Worm (Caenorhabditis elegans) whole organism, late embryonic: Measurements from ENCODE around the gene Y51A2D.1.

Experiments
- F13H6.1 ChIP-seq: sonication (generic microtip); optimal IDR thresholded peaks from 2 replicates; lab custom pipeline; 2016; ENCODE audit warnings: missing genetic modification characterization, missing compliant biosample characterization
- K09A11.1 ChIP-seq: sonication (generic microtip); optimal IDR thresholded peaks from 2 replicates; lab custom pipeline; 2017; ENCODE audit warnings: antibody characterized with exemption, mild to moderate bottlenecking, missing genetic modification characterization, missing compliant biosample characterization; ENCODE audit not compliant: insufficient read depth
- ceh-14 ChIP-seq: sonication (generic microtip); optimal IDR thresholded peaks from 2 replicates; lab custom pipeline; 2016; ENCODE audit warnings: missing genotype, missing genetic modification characterization, missing compliant biosample characterization
- ceh-19 ChIP-seq: fragments of 200-800 bp; sonication (Bioruptor generic); optimal IDR thresholded peaks from 2 replicates; lab custom pipeline; 2018; ENCODE audit warnings: mild to moderate bottlenecking, missing genetic modification characterization, missing compliant biosample characterization
- ceh-22 ChIP-seq: sonication (generic microtip); optimal IDR thresholded peaks from 2 replicates; lab custom pipeline; 2017; ENCODE audit warnings: missing biosample characterization, missing genetic modification characterization
- ceh-30 ChIP-seq: fragments of 150-350 bp; optimal IDR thresholded peaks from 2 replicates; lab custom pipeline; 2014; ENCODE audit warnings: missing biosample characterization, missing genetic modification characterization
- ceh-31 ChIP-seq: sonication (generic microtip); optimal IDR thresholded peaks from 2 replicates; lab custom pipeline; 2016; ENCODE audit warnings: missing genetic modification characterization, missing compliant biosample characterization
- ceh-48 ChIP-seq: sonication (generic microtip); optimal IDR thresholded peaks from 2 replicates; lab custom pipeline; 2016; ENCODE audit warnings: missing genetic modification characterization, inconsistent platforms, missing compliant biosample characterization
- che-1 ChIP-seq: sonication (generic microtip); optimal IDR thresholded peaks from 2 replicates; lab custom pipeline; 2016; ENCODE audit warnings: mild to moderate bottlenecking, missing genetic modification characterization, missing compliant biosample characterization
- elt-2 ChIP-seq: sonication (generic microtip); optimal IDR thresholded peaks from 2 replicates; lab custom pipeline; 2016; ENCODE audit warnings: missing genetic modification reagents, missing genetic modification characterization, missing compliant biosample characterization
- ets-4 ChIP-seq: sonication (generic microtip); optimal IDR thresholded peaks from 2 replicates; lab custom pipeline; 2016; ENCODE audit warnings: missing genetic modification characterization, missing compliant biosample characterization
- fkh-10 ChIP-seq: fragments of 150-350 bp; optimal IDR thresholded peaks from 2 replicates; lab custom pipeline; 2014; ENCODE audit warnings: missing biosample characterization, missing genetic modification reagents, missing genetic modification characterization
- fkh-6 ChIP-seq: sonication (generic microtip); optimal IDR thresholded peaks from 2 replicates; lab custom pipeline; 2016; ENCODE audit warnings: missing genetic modification characterization, missing compliant biosample characterization
- hlh-13 ChIP-seq: fragments of 200-800 bp; sonication (Bioruptor generic); optimal IDR thresholded peaks from 2 replicates; lab custom pipeline; 2018; ENCODE audit warnings: mild to moderate bottlenecking, missing genetic modification characterization, missing compliant biosample characterization
- hlh-6 ChIP-seq: sonication (generic microtip); optimal IDR thresholded peaks from 2 replicates; lab custom pipeline; 2016; ENCODE audit warnings: missing genotype, missing genetic modification characterization, missing compliant biosample characterization
- lim-6 ChIP-seq: sonication (generic microtip); optimal IDR thresholded peaks from 2 replicates; lab custom pipeline; 2016; ENCODE audit warnings: missing genetic modification characterization, missing compliant biosample characterization
- madf-2 ChIP-seq: sonication (generic microtip); optimal IDR thresholded peaks from 2 replicates; lab custom pipeline; 2017; ENCODE audit warnings: missing genetic modification characterization, missing compliant biosample characterization
- nfya-1 ChIP-seq: sonication (generic microtip); optimal IDR thresholded peaks from 2 replicates; lab custom pipeline; 2017; ENCODE audit warnings: missing genetic modification characterization, mild to moderate bottlenecking, missing compliant biosample characterization, antibody characterized with exemption, moderate library complexity
- nhr-232 ChIP-seq: sonication (generic microtip); optimal IDR thresholded peaks from 2 replicates; lab custom pipeline; 2016; ENCODE audit warnings: missing genetic modification characterization, missing compliant biosample characterization
- pag-3 ChIP-seq: sonication (generic microtip); optimal IDR thresholded peaks from 2 replicates; lab custom pipeline; 2016; ENCODE audit warnings: missing compliant biosample characterization, missing genetic modification characterization, borderline replicate concordance
- pax-1 ChIP-seq: fragments of 150-350 bp; optimal IDR thresholded peaks from 2 replicates; lab custom pipeline; 2014; ENCODE audit warnings: missing biosample characterization, missing genetic modification characterization
- pha-2 ChIP-seq: sonication (generic microtip); optimal IDR thresholded peaks from 2 replicates; lab custom pipeline; 2017; ENCODE audit warnings: mild to moderate bottlenecking, missing genetic modification characterization, missing compliant biosample characterization
- pqm-1 ChIP-seq: sonication (generic microtip); optimal IDR thresholded peaks from 2 replicates; lab custom pipeline; 2016; ENCODE audit warnings: missing genetic modification characterization, missing compliant biosample characterization
- pros-1 ChIP-seq: fragments of 150-350 bp; optimal IDR thresholded peaks from 2 replicates; lab custom pipeline; 2014; ENCODE audit warnings: missing biosample characterization, missing genetic modification reagents, missing genetic modification characterization
- ref-2 ChIP-seq: sonication (generic microtip); optimal IDR thresholded peaks from 2 replicates; lab custom pipeline; 2016; ENCODE audit warnings: missing genetic modification characterization, missing compliant biosample characterization
- sox-2 ChIP-seq: fragments of 200-800 bp; sonication (Bioruptor generic); IDR thresholded peaks from 2 replicates; pipeline ENCODE4 v1.3.6; 2022; ENCODE audit warnings: missing genetic modification reagents, missing genetic modification characterization, missing compliant biosample characterization
- syd-9 ChIP-seq: sonication (generic microtip); optimal IDR thresholded peaks from 2 replicates; lab custom pipeline; 2016; ENCODE audit warnings: mild to moderate bottlenecking, missing genetic modification characterization, moderate library complexity, missing compliant biosample characterization
- unc-42 ChIP-seq: sonication (generic microtip); optimal IDR thresholded peaks from 2 replicates; lab custom pipeline; 2016; ENCODE audit warnings: missing genotype, missing genetic modification characterization, missing compliant biosample characterization
- unc-86 ChIP-seq: sonication (generic microtip); optimal IDR thresholded peaks from 2 replicates; lab custom pipeline; 2016; ENCODE audit warnings: missing genetic modification characterization, missing compliant biosample characterization

Gene Y51A2D.1

DNA sequence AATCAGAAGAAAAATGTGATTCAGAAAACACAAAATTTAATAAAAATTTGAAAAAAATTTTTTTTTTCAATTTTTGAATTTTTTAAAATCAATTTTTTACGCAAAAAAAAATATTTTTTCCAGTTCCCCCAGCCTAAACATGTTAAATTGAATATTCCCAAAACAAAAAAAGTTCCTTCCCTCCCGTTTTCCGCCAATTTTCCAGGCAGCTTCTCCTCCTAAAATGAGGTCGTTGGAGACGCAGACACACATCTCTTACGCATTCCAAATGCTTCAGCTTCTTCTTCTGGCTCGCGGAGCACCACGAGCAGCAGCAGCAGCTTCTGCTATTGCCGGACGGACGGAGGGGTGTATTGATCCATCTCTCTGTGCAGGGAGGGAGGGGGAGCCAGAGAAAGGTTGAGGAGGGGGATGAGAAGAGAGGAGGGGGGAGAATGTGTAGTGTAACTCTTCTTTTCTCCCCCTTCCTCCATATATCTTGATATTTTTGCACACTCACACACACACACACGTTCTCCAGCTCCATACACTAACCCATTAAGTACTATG is 18.3 kb upstream of the Y51A2D.1 start:
- TF ChIP-seq pros-1 (tag; lab: Kevin White, UChicago) (peak; percentile 4), ceh-31 (tag; lab: Kevin White, UChicago) (peak; percentile 29), nfya-1 (tag; lab: Kevin White, UChicago) (peak; percentile 75), unc-86 (peak; percentile 6), ceh-14 (no peak), ref-2 (tag; lab: Kevin White, UChicago) (no peak), ets-4 (tag; lab: Kevin White, UChicago) (no peak), che-1 (tag; lab: Kevin White, UChicago) (no peak), ceh-19 (GFP tag; lab: Kevin White, UChicago) (peak; percentile 20), unc-42 (peak; percentile 66), ceh-48 (tag; lab: Kevin White, UChicago) (peak; percentile 86), syd-9 (no peak)

DNA sequence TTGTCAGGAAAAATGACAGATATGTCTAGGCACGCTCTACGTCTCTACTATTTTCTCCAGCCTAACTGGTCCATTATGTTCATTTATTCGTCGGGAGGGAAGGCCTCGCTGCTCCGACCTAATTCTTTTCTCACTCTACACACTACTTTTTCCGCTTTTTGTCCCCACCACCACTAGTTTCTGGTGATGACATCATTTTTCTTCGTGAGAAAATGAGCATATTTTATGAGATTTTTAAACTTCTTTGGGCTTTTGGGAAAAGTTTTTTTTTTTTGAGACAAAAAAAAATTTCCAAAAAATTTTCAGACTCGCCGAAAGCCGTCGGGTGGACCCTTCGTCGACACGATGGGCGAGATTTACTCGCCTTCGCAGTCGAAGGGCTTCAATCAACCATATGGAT is 16.7 kb upstream of the Y51A2D.1 start, which contains the start of gene slo-1:
Gene slo-1, plus strand, starts transcription at position 301 of the 400 bp plus-strand sequence.
- no peak for TF ChIP-seq madf-2 (tag; lab: Kevin White, UChicago)
- peak; percentile 6 for TF ChIP-seq unc-42
- no peak for TF ChIP-seq nhr-232 (tag; lab: Kevin White, UChicago)

- TF ChIP-seq pros-1 (tag; lab: Kevin White, UChicago): no peak
- no peak for TF ChIP-seq ets-4 (tag; lab: Kevin White, UChicago)
- no peak for TF ChIP-seq ceh-19 (GFP tag; lab: Kevin White, UChicago)
- TF ChIP-seq pax-1 (tag; lab: Kevin White, UChicago): no peak
- peak; percentile 14 for TF ChIP-seq ceh-48 (tag; lab: Kevin White, UChicago)
- no peak for TF ChIP-seq fkh-10 (GFP tag; lab: Kevin White, UChicago)
- TF ChIP-seq ref-2 (tag; lab: Kevin White, UChicago): no peak
- no peak for TF ChIP-seq hlh-13 (GFP tag; lab: Kevin White, UChicago)
Observed at ce11 chrV:18504610-18505009, 4.1 kb upstream of the Y51A2D.1 start.

- TF ChIP-seq elt-2 (tag; lab: Kevin White, UChicago) (no peak), fkh-6 (tag; lab: Kevin White, UChicago) (no peak), pag-3 (tag; lab: Kevin White, UChicago) (peak; percentile 64), ceh-14 (no peak)
Observed at ce11 chrV:18506772-18507171, 1.9 kb upstream of the Y51A2D.1 start.

- no peak for TF ChIP-seq sox-2 (GFP tag; lab: Robert Waterston, UW)
- no peak for TF ChIP-seq K09A11.1
Observed at ce11 chrV:18511847-18512246, 3.2 kb downstream of the Y51A2D.1 start.

ce11 chrV:18516496-18516895 is 7.8 kb downstream of the Y51A2D.1 start, which contains the start of gene hmit-1.1:
Gene hmit-1.1, plus strand, starts transcription at chrV:18516789.
- no peak for TF ChIP-seq pha-2 (tag; lab: Kevin White, UChicago)
- TF ChIP-seq elt-2 (tag; lab: Kevin White, UChicago): peak; percentile 71
- TF ChIP-seq pqm-1 (tag; lab: Kevin White, UChicago): peak; percentile 2
- TF ChIP-seq, all 69 proteins: peak for 2

DNA sequence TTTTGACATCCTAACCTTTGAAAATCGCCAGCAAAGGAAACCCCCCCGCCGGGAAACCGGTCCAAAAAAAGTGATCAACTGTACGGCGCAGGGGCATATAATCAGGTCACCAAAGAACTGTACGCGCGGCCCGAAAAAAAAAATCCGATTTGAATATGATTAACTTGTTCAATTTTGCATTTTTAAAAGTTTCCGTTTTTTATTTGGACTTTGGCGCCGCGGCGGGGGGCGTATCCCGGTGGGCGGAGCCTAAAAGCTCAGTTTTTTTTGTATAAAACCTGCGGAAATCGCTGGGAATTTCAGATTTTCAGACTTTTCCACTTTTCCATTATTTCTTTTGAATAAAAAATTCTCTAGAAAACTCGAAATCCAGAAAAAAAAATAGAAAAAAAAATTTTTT is 15.8 kb downstream of the Y51A2D.1 start, which contains the start of gene hmit-1.2:
Gene hmit-1.2, plus strand, starts transcription at position 301 of the 400 bp plus-strand sequence.
- no peak for TF ChIP-seq ceh-22 (tag; lab: Kevin White, UChicago)
- TF ChIP-seq F13H6.1 (tag; lab: Kevin White, UChicago): no peak
- no peak for TF ChIP-seq fkh-6 (tag; lab: Kevin White, UChicago)
- TF ChIP-seq pros-1 (tag; lab: Kevin White, UChicago): no peak
- no peak for TF ChIP-seq ceh-30 (tag; lab: Kevin White, UChicago)
- no peak for TF ChIP-seq ceh-14
- TF ChIP-seq hlh-6 (tag; lab: Kevin White, UChicago): no peak
- TF ChIP-seq nfya-1 (tag; lab: Kevin White, UChicago): no peak
- no peak for TF ChIP-seq lim-6 (tag; lab: Kevin White, UChicago)
